Fruit fly (Drosophila melanogaster): ENCODE measurements around the gene SWIP.

DNA sequence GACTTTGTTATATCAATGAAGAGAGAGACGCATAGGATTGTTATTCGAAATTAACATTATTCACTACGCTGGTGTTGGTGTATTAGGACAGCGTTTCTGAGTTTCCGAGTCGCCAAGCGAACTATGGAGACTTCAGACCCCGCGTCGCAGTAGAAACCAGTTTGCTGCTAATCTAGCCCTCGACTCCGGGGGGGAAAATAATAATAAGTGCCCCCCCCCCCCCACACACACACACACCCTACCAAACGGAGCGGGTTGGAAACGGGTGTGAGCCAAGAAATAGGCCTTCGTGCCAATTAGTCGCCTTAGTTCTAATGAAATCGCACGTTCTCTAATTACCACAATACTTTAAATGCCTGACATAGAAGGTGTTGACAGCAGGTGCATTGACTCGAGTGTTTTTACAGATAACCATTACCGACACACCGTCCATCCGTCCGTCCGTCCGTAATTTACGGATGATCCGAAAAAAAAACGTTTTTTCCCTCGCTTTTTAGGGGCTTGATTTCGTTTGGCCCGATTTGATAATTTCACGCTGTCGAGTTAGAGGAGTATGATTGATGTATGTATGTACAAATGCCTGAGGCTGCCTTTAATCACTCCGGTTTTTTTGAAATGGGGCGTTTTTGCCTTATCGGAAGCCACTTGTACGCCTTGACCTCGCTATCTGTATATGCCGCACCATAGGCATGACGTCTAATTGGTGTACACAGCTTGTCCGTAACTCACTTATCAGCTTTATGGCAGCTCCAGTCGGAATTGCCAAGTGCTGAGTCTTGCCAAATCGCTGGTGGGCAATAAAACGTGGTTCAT lies 31.6 kb upstream of the SWIP start:
- TF ChIP-seq h (optimal IDR thresholded peaks at IDR 0.05) (no peak), psq (optimal IDR thresholded peaks at IDR 0.05) (no peak), insv (optimal IDR thresholded peaks at IDR 0.05) (no peak), Myc (optimal IDR thresholded peaks at IDR 0.05) (no peak)
